Worm (Caenorhabditis elegans): Measurements from ENCODE around the gene nhr-20.

The nhr-20 gene

DNA sequence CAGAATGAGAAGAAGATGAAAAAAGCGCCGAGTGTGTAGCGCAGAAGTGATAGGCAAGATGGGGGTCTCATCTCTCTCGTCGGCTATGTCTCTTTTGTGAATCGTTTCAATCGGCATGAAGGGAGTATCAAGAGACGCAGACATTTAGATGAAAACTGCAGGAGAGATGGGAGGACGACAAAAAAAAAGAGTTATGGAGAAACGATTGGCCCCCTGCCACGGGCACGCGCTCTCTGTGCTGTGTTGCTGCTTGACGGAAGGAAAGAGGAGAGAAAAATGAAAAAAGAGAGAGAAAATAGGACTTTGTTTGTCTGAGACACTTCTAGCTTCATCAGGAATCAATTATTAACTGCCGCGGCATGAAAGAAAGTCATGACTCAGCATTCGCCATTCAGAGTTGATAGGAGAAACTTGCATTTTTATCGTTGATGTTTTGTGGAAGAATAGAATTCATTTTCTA, 9.3 kb downstream of the nhr-20 start (continued):
- TF ChIP-seq lin-39 (tag; optimal IDR thresholded peaks at IDR 0.05) (peak; percentile 95), daf-12 (tag; optimal IDR thresholded peaks at IDR 0.05) (no peak), sea-2 (GFP tag; optimal IDR thresholded peaks at IDR 0.05) (peak; percentile 38), fkh-10 (GFP tag; optimal IDR thresholded peaks at IDR 0.05) (no peak), nhr-23 (tag; optimal IDR thresholded peaks at IDR 0.05) (peak; percentile 26), nhr-43 (tag; optimal IDR thresholded peaks at IDR 0.05; ENCODE audit: poor library complexity, severe bottlenecking) (peak; percentile 51), ceh-28 (tag; optimal IDR thresholded peaks at IDR 0.05) (peak; percentile 27), lsy-12 (tag; optimal IDR thresholded peaks at IDR 0.05) (peak; percentile 2), mml-1 (tag; optimal IDR thresholded peaks at IDR 0.05) (no peak), egl-5 (tag; optimal IDR thresholded peaks at IDR 0.05) (peak; percentile 95), nhr-25 (tag; optimal IDR thresholded peaks at IDR 0.05) (peak; percentile 20), tbx-2 (tag; optimal IDR thresholded peaks at IDR 0.05) (peak; percentile 71), nfya-1 (tag; optimal IDR thresholded peaks at IDR 0.05; ENCODE audit: insufficient read depth) (peak; percentile 95)

DNA sequence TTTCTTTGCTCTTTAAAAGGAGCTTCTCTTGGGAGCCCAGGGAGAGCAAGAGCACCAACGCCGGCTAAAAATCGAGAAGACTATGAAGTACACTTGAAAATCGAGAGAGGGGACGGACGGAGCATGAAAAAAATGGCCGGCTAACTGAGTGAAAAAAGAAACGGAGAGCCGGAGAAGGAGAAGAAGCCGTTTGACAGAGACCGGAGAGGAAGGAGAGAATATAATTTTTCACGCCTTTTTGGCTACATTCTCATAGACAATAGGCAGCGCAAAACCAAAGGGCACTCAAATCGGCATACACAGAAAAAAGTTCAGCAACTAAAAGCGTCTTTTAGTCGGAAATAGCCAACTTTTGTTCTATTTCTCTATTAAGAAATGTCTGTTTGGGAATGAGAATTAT, 11.5 kb downstream of the nhr-20 start:
- no peak for TF ChIP-seq eor-1 (tag; optimal IDR thresholded peaks at IDR 0.05)
- TF ChIP-seq nfya-1 (tag; optimal IDR thresholded peaks at IDR 0.05; ENCODE audit: insufficient read depth), result peak; percentile 30

ce11 chrIII:4220864-4221263, 12.2 kb downstream of the nhr-20 start:
- TF ChIP-seq pha-4 (tag; optimal IDR thresholded peaks at IDR 0.05) (no peak), egl-5 (tag; optimal IDR thresholded peaks at IDR 0.05) (no peak)

DNA sequence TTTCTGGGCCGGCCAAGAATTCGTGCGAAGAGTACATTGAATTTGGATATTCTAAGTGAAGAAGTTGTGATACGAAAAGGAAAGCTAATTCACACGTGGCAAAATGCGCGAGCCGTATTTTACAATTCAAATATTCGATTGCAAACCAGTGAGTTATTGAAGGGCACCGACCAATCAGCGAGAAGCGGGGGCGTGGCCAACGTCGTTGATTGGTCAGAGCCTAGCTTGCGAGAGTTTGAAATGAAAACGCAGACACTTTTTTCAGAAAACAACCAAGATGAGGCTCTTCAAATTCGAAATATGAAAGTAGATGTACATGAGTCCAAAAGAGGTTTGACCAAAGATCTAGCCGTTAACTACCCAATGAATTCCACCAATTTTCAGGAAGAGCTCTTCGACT, 22.4 kb downstream of the nhr-20 start:
- TF ChIP-seq nfya-1 (tag; optimal IDR thresholded peaks at IDR 0.05; ENCODE audit: insufficient read depth) (peak; percentile 93), nhr-25 (tag; optimal IDR thresholded peaks at IDR 0.05) (no peak)

- TF ChIP-seq fkh-10 (GFP tag; optimal IDR thresholded peaks at IDR 0.05), result no peak
Measured at ce11 chrIII:4209188-4209587, 23.8 kb downstream of the nhr-20 start, which contains the start of gene phlp-2. TSS of gene phlp-2 (plus strand) at chrIII:4209488.

DNA sequence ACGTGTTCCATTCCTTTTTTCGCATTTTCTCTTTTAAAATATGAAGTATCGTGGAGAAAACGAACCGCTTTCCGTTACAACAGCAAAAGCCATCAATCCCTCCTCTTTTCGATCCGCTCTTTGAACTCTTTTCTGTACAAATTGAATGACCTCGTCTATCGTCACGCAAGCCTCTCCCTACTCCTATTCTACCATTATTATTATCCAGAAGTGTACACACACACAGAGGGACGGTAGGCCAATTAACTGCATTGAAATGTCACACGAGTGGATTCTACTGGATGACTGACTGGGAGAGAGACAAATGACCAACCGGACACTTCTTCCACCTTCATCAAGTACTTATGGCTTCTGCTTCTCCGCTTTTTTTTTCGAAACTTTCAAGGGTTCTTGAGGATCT, 24.8 kb downstream of the nhr-20 start:
- TF ChIP-seq nhr-23 (tag; optimal IDR thresholded peaks at IDR 0.05) (no peak), ceh-82 (tag; optimal IDR thresholded peaks at IDR 0.05) (no peak), ztf-11 (tag; optimal IDR thresholded peaks at IDR 0.05) (no peak), mdl-1 (tag; optimal IDR thresholded peaks at IDR 0.05) (no peak), fkh-10 (GFP tag; optimal IDR thresholded peaks at IDR 0.05) (no peak), skn-1 (tag; optimal IDR thresholded peaks at IDR 0.05) (no peak), nhr-237 (tag; optimal IDR thresholded peaks at IDR 0.05) (no peak), egl-5 (tag; optimal IDR thresholded peaks at IDR 0.05) (no peak), nhr-43 (tag; optimal IDR thresholded peaks at IDR 0.05; ENCODE audit: poor library complexity, severe bottlenecking) (no peak), fkh-2 (tag; optimal IDR thresholded peaks at IDR 0.05) (no peak), ama-1 (optimal IDR thresholded peaks at IDR 0.05) (no peak)

- TF ChIP-seq nfya-1 (tag; optimal IDR thresholded peaks at IDR 0.05; ENCODE audit: insufficient read depth), result peak; percentile 11
- TF ChIP-seq nhr-237 (tag; optimal IDR thresholded peaks at IDR 0.05), result no peak
Measured at ce11 chrIII:4205751-4206327, 27.2 kb downstream of the nhr-20 start, which contains the start of gene R74.8. TSS of gene R74.8 (plus strand) at chrIII:4206277.

- TF ChIP-seq sea-2 (GFP tag; optimal IDR thresholded peaks at IDR 0.05) (no peak), nhr-23 (tag; optimal IDR thresholded peaks at IDR 0.05) (no peak), nhr-76 (tag; optimal IDR thresholded peaks at IDR 0.05) (no peak)
Measured at ce11 chrIII:4204964-4205363, 28.1 kb downstream of the nhr-20 start.

DNA sequence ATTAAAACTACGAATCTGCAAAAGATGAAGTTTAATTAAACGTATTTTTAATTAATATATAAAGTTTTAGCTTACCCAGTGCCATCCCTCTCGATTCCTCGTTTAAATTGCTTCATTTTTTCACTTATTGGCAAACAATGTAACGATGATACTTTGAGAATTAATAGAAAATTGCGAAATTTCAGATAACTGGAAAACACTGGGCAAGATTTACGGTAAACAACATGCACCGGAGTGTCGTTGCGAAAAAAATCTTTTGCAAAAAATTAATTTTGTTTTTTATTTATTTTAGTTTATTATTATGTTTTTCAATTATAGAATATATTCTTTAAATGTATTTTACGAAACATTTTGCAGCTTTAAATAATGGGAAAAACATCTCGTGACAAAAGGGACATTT, 28.9 kb downstream of the nhr-20 start, which contains the start of the genes pelo-1 and R74.7:
pelo-1 (minus strand) TSS at position 151 of the 400 bp plus-strand sequence.
R74.7 (plus strand) TSS at position 358 of the 400 bp plus-strand sequence.
- TF ChIP-seq sea-2 (GFP tag; optimal IDR thresholded peaks at IDR 0.05) (no peak), pha-4 (tag; optimal IDR thresholded peaks at IDR 0.05) (peak; percentile 64), skn-1 (tag; optimal IDR thresholded peaks at IDR 0.05) (no peak), lin-39 (tag; optimal IDR thresholded peaks at IDR 0.05) (no peak), nhr-77 (tag; optimal IDR thresholded peaks at IDR 0.05) (no peak), hmg-11 (tag; optimal IDR thresholded peaks at IDR 0.05) (no peak), zag-1 (tag; optimal IDR thresholded peaks at IDR 0.05) (no peak), egl-5 (tag; optimal IDR thresholded peaks at IDR 0.05) (no peak), nfya-1 (tag; optimal IDR thresholded peaks at IDR 0.05; ENCODE audit: insufficient read depth) (peak; percentile 43), elt-1 (tag; optimal IDR thresholded peaks at IDR 0.05) (no peak), ama-1 (optimal IDR thresholded peaks at IDR 0.05) (no peak), lin-15B (tag; optimal IDR thresholded peaks at IDR 0.05) (peak; percentile 48), ceh-9 (tag; optimal IDR thresholded peaks at IDR 0.05) (no peak), ceh-16 (tag; optimal IDR thresholded peaks at IDR 0.05) (no peak), nhr-28 (tag; optimal IDR thresholded peaks at IDR 0.05) (no peak), ztf-4 (tag; optimal IDR thresholded peaks at IDR 0.05) (no peak), lsy-12 (tag; optimal IDR thresholded peaks at IDR 0.05) (no peak), elt-3 (tag; optimal IDR thresholded peaks at IDR 0.05) (no peak), mml-1 (tag; optimal IDR thresholded peaks at IDR 0.05) (no peak), R02D3.7 (tag; optimal IDR thresholded peaks at IDR 0.05) (peak; percentile 88), ceh-82 (tag; optimal IDR thresholded peaks at IDR 0.05) (no peak)

Data from whole organism, L3 larva.